Fruit fly (Drosophila melanogaster) whole organism, embryonic: ENCODE results near the gene Ror.
A peak's percentile ranks its signal among the peaks of the same experiment; 100 is the strongest.

Source experiments
- Asciz ChIP-seq: fragments of 200-800 bp; sonication (Bioruptor generic); optimal IDR thresholded peaks from 2 replicates; lab custom pipeline; 2017; ENCODE audit warnings: missing biosample characterization, mild to moderate bottlenecking, missing genetic modification characterization, missing genetic modification reagents
- CG10565 ChIP-seq: fragments of 200-800 bp; sonication (Bioruptor generic); optimal IDR thresholded peaks from 3 replicates; lab custom pipeline; 2016; ENCODE audit warnings: missing biosample characterization, mild to moderate bottlenecking, missing genetic modification characterization
- CG11695 ChIP-seq: fragments of 200-800 bp; sonication (Bioruptor generic); IDR thresholded peaks from 3 replicates; pipeline ENCODE4 v1.3.6; 2022; ENCODE audit warnings: missing biosample characterization, missing genetic modification characterization
- CG11696 ChIP-seq: fragments of 200-800 bp; sonication (Bioruptor generic); IDR thresholded peaks from 2 replicates; pipeline ENCODE4 v1.3.6; 2022; ENCODE audit warnings: missing biosample characterization, missing genetic modification characterization
- CG12744 ChIP-seq: fragments of 200-800 bp; sonication (Bioruptor generic); optimal IDR thresholded peaks from 2 replicates; lab custom pipeline; 2016; ENCODE audit warnings: missing biosample characterization, missing genetic modification characterization
- CG12769 ChIP-seq: fragments of 200-800 bp; sonication (Bioruptor generic); optimal IDR thresholded peaks from 2 replicates; lab custom pipeline; 2019; ENCODE audit warnings: missing biosample characterization, mild to moderate bottlenecking, missing genetic modification characterization, moderate library complexity
- CG13123 ChIP-seq: fragments of 200-800 bp; sonication (Bioruptor generic); optimal IDR thresholded peaks from 2 replicates; lab custom pipeline; 2016; ENCODE audit warnings: missing biosample characterization, missing genetic modification characterization
- CG1603 ChIP-seq: fragments of 200-800 bp; sonication (Bioruptor generic); optimal IDR thresholded peaks from 2 replicates; lab custom pipeline; 2019; ENCODE audit warnings: missing biosample characterization, mild to moderate bottlenecking, missing genetic modification characterization, moderate library complexity
- CG16815 ChIP-seq: fragments of 200-800 bp; sonication (Bioruptor generic); optimal IDR thresholded peaks from 3 replicates; lab custom pipeline; 2017; ENCODE audit warnings: missing biosample characterization, mild to moderate bottlenecking, missing genetic modification characterization
- CG6254 ChIP-seq: fragments of 200-800 bp; sonication (Bioruptor generic); optimal IDR thresholded peaks from 3 replicates; lab custom pipeline; 2017; ENCODE audit warnings: mild to moderate bottlenecking, missing biosample characterization, missing genetic modification reagents, missing genetic modification characterization
- CG6654 ChIP-seq: fragments of 200-800 bp; sonication (Bioruptor generic); optimal IDR thresholded peaks from 2 replicates; lab custom pipeline; 2017; ENCODE audit warnings: missing biosample characterization, mild to moderate bottlenecking, missing genetic modification characterization
- CG7556 ChIP-seq: fragments of 200-800 bp; sonication (Bioruptor generic); optimal IDR thresholded peaks from 2 replicates; lab custom pipeline; 2017; ENCODE audit warnings: missing biosample characterization, mild to moderate bottlenecking, missing genetic modification characterization
- CG7928 ChIP-seq: fragments of 200-800 bp; sonication (Bioruptor generic); optimal IDR thresholded peaks from 2 replicates; lab custom pipeline; 2017; ENCODE audit warnings: missing biosample characterization, mild to moderate bottlenecking, missing genetic modification characterization
- CG8359 ChIP-seq: fragments of 200-800 bp; sonication (Bioruptor generic); optimal IDR thresholded peaks from 2 replicates; lab custom pipeline; 2017; ENCODE audit warnings: missing biosample characterization, mild to moderate bottlenecking, missing genetic modification characterization, borderline replicate concordance
- CG8478 ChIP-seq: fragments of >200 bp; optimal IDR thresholded peaks from 2 replicates; lab custom pipeline; 2018
- CG9797 ChIP-seq: fragments of 200-800 bp; sonication (Bioruptor generic); optimal IDR thresholded peaks from 3 replicates; lab custom pipeline; 2018; ENCODE audit warnings: missing biosample characterization, mild to moderate bottlenecking, missing genetic modification characterization
- CHES-1-like ChIP-seq: fragments of 200-800 bp; sonication (Bioruptor generic); optimal IDR thresholded peaks from 2 replicates; lab custom pipeline; 2016; ENCODE audit warnings: missing biosample characterization, missing genetic modification characterization
- CTCF ChIP-seq: fragments of 200-800 bp; sonication (Bioruptor generic); optimal IDR thresholded peaks from 2 replicates; lab custom pipeline; 2017; ENCODE audit warnings: missing biosample characterization, mild to moderate bottlenecking, missing genetic modification characterization, moderate library complexity
- Dad ChIP-seq: fragments of 200-800 bp; sonication (Bioruptor generic); optimal IDR thresholded peaks from 3 replicates; lab custom pipeline; 2016; ENCODE audit warnings: missing biosample characterization, missing genetic modification characterization
- Dfd ChIP-seq, 2 experiments: fragments of >200 bp; optimal IDR thresholded peaks; 2 replicates each; lab custom pipeline; 2017; ENCODE audit warnings: missing biosample characterization in 2 of 2, missing genetic modification characterization in 2 of 2
- Dp ChIP-seq: fragments of 200-800 bp; sonication (Bioruptor generic); optimal IDR thresholded peaks from 2 replicates; lab custom pipeline; 2018; ENCODE audit warnings: missing biosample characterization, mild to moderate bottlenecking, missing genetic modification characterization, moderate library complexity
- E2f2 ChIP-seq: fragments of 200-800 bp; sonication (Bioruptor generic); IDR thresholded peaks from 2 replicates; pipeline ENCODE4 v1.3.6; 2022; ENCODE audit warnings: missing biosample characterization, missing genetic modification characterization
- Eip74EF ChIP-seq, 2 experiments: fragments of 200-800 bp in 1 of 2; fragments of >200 bp in 1 of 2; sonication (Bioruptor generic) in 1 of 2; optimal IDR thresholded peaks; 2 replicates each; lab custom pipeline; 2017 to 2019; ENCODE audit warnings: missing biosample characterization in 2 of 2, missing genetic modification characterization in 2 of 2, mild to moderate bottlenecking in 1 of 2, moderate library complexity in 1 of 2
- Ets65A ChIP-seq: fragments of 200-800 bp; sonication (Bioruptor generic); peaks from one replicate; lab custom pipeline; 2016; ENCODE audit warnings: missing biosample characterization, missing genetic modification characterization
- HmgZ ChIP-seq: fragments of 200-800 bp; sonication (Bioruptor generic); optimal IDR thresholded peaks from 2 replicates; lab custom pipeline; 2018; ENCODE audit warnings: missing biosample characterization, mild to moderate bottlenecking, missing genetic modification characterization
- Hmr ChIP-seq: fragments of 200-800 bp; sonication (Bioruptor generic); optimal IDR thresholded peaks from 3 replicates; lab custom pipeline; 2017; ENCODE audit warnings: mild to moderate bottlenecking, missing biosample characterization, missing genetic modification reagents, missing genetic modification characterization
- MBD-R2 ChIP-seq: fragments of 200-800 bp; sonication (Bioruptor generic); IDR thresholded peaks from 2 replicates; pipeline ENCODE4 v1.3.6; 2022; ENCODE audit warnings: missing biosample characterization, missing genetic modification characterization
- Max ChIP-seq: fragments of 200-800 bp; sonication (Bioruptor generic); optimal IDR thresholded peaks from 2 replicates; lab custom pipeline; 2016; ENCODE audit warnings: missing biosample characterization, mild to moderate bottlenecking, missing genetic modification characterization
- NC2β ChIP-seq: fragments of 200-800 bp; sonication (Bioruptor generic); optimal IDR thresholded peaks from 2 replicates; lab custom pipeline; 2016; ENCODE audit warnings: missing biosample characterization, missing genetic modification characterization
- Pdp1 ChIP-seq, 2 experiments: fragments of 200-800 bp; sonication (Bioruptor generic); optimal IDR thresholded peaks; 3 replicates each; lab custom pipeline; 2016; ENCODE audit warnings: missing biosample characterization in 2 of 2, missing genetic modification characterization in 2 of 2, mild to moderate bottlenecking in 1 of 2, moderate library complexity in 1 of 2
- al ChIP-seq: fragments of 200-800 bp; sonication (Bioruptor generic); IDR thresholded peaks from 2 replicates; pipeline ENCODE4 v1.3.6; 2022; ENCODE audit warnings: missing biosample characterization, missing genetic modification characterization
- amos ChIP-seq: fragments of 200-800 bp; sonication (Bioruptor generic); IDR thresholded peaks from 2 replicates; pipeline ENCODE4 v1.3.6; 2022; ENCODE audit warnings: missing biosample characterization, missing genetic modification characterization; ENCODE audit not compliant: partially characterized antibody
- ara ChIP-seq: fragments of 200-800 bp; sonication (Bioruptor generic); IDR thresholded peaks from 2 replicates; pipeline ENCODE4 v1.3.6; 2022; ENCODE audit warnings: missing biosample characterization, missing genetic modification characterization
- ato ChIP-seq: fragments of 200-800 bp; sonication (Bioruptor generic); IDR thresholded peaks from 2 replicates; pipeline ENCODE4 v1.3.6; 2022; ENCODE audit warnings: missing biosample characterization, missing genetic modification characterization; ENCODE audit not compliant: partially characterized antibody
- bowl ChIP-seq: fragments of 200-800 bp; sonication (Bioruptor generic); IDR thresholded peaks from 2 replicates; pipeline ENCODE4 v1.3.6; 2022; ENCODE audit warnings: missing biosample characterization, missing genetic modification characterization
- bsh ChIP-seq, 2 experiments: fragments of 200-800 bp; sonication (Bioruptor generic); optimal IDR thresholded peaks; 2 replicates each; lab custom pipeline; 2017 to 2018; ENCODE audit warnings: mild to moderate bottlenecking in 2 of 2, missing biosample characterization in 2 of 2, missing genetic modification characterization in 2 of 2, moderate library complexity in 1 of 2
- cg ChIP-seq: fragments of 200-800 bp; sonication (Bioruptor generic); optimal IDR thresholded peaks from 3 replicates; lab custom pipeline; 2019; ENCODE audit warnings: missing biosample characterization, mild to moderate bottlenecking, missing genetic modification characterization, moderate library complexity
- crol ChIP-seq: fragments of 200-800 bp; sonication (Bioruptor generic); IDR thresholded peaks from 2 replicates; pipeline ENCODE4 v1.3.6; 2022; ENCODE audit warnings: missing biosample characterization, missing genetic modification characterization
- dmrt11E ChIP-seq: fragments of 200-800 bp; sonication (Bioruptor generic); optimal IDR thresholded peaks from 3 replicates; lab custom pipeline; 2018; ENCODE audit warnings: missing biosample characterization, mild to moderate bottlenecking, missing genetic modification characterization, moderate library complexity
- her ChIP-seq: fragments of 200-800 bp; sonication (Bioruptor generic); optimal IDR thresholded peaks from 2 replicates; lab custom pipeline; 2016; ENCODE audit warnings: missing biosample characterization, missing genetic modification characterization
- lola ChIP-seq, 3 experiments: fragments of >200 bp in 2 of 3; fragments of 200-800 bp in 1 of 3; sonication (Bioruptor generic) in 1 of 3; optimal IDR thresholded peaks; 2 replicates each; lab custom pipeline; 2017 to 2019; ENCODE audit warnings: missing biosample characterization in 3 of 3, missing genetic modification characterization in 3 of 3, mild to moderate bottlenecking in 1 of 3, moderate library complexity in 1 of 3
- mirr ChIP-seq: fragments of 200-800 bp; sonication (Bioruptor generic); optimal IDR thresholded peaks from 3 replicates; lab custom pipeline; 2018; ENCODE audit warnings: missing biosample characterization, mild to moderate bottlenecking, missing genetic modification characterization
- nerfin-1 ChIP-seq: fragments of 200-800 bp; sonication (Bioruptor generic); optimal IDR thresholded peaks from 3 replicates; lab custom pipeline; 2019; ENCODE audit warnings: missing biosample characterization, mild to moderate bottlenecking, missing genetic modification characterization, moderate library complexity
- prd ChIP-seq, 3 experiments: fragments of >200 bp in 2 of 3; fragments of 200-800 bp in 1 of 3; sonication (Bioruptor generic) in 1 of 3; optimal IDR thresholded peaks in 2 of 3; IDR thresholded peaks in 1 of 3; 2 replicates in 2 of 3; 3 replicates in 1 of 3; pipeline versions ENCODE4 v1.3.6 to Lab custom; 2017 to 2022; ENCODE audit warnings: missing biosample characterization in 1 of 3, missing genetic modification characterization in 1 of 3
- pzg ChIP-seq: fragments of 200-800 bp; sonication (Bioruptor generic); optimal IDR thresholded peaks from 3 replicates; lab custom pipeline; 2018; ENCODE audit warnings: missing biosample characterization, mild to moderate bottlenecking, missing genetic modification characterization, moderate library complexity
- ranshi ChIP-seq: fragments of 200-800 bp; sonication (Bioruptor generic); IDR thresholded peaks from 2 replicates; pipeline ENCODE4 v1.3.6; 2022; ENCODE audit warnings: missing biosample characterization, missing genetic modification characterization
- slp2 ChIP-seq: fragments of 200-800 bp; sonication (Bioruptor generic); optimal IDR thresholded peaks from 2 replicates; lab custom pipeline; 2016; ENCODE audit warnings: missing biosample characterization, missing genetic modification characterization
- stwl ChIP-seq: fragments of 200-800 bp; sonication (Bioruptor generic); optimal IDR thresholded peaks from 3 replicates; lab custom pipeline; 2018; ENCODE audit warnings: missing biosample characterization, mild to moderate bottlenecking, missing genetic modification characterization, moderate library complexity
- tin ChIP-seq: fragments of 200-800 bp; sonication (Bioruptor generic); optimal IDR thresholded peaks from 3 replicates; lab custom pipeline; 2016; ENCODE audit warnings: missing biosample characterization, missing genetic modification characterization
- toy ChIP-seq: fragments of 200-800 bp; sonication (Bioruptor generic); IDR thresholded peaks from 2 replicates; pipeline ENCODE4 v1.3.6; 2022; ENCODE audit warnings: missing biosample characterization, missing genetic modification characterization
- z ChIP-seq: fragments of 200-800 bp; sonication (Bioruptor generic); IDR thresholded peaks from 3 replicates; pipeline ENCODE4 v1.3.6; 2022; ENCODE audit warnings: missing biosample characterization, missing genetic modification characterization

Gene Ror

DNA sequence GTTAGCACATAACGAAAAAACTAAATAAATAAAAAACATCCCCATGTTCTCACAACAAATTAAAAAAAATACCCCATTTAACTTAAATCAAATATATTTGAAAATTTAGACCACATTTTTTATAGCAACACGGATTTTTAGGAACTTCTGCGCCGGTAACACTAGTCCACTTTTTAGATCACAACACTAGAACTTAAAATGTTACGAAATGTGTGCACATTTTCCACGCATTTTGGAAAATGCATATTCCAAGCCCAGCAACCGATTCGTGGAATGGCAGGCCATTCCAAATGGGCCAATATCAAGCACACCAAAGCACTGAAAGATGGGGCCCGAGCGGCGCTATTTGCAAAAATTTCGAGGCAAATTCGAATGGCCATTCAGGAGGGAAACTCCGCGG, 17.0 kb downstream of the Ror start, which contains the start of gene CG4957 (continued):
- no peak for TF ChIP-seq crol (GFP tag; lab: Robert Waterston, UW)
- no peak for TF ChIP-seq NC2β (GFP tag; lab: Kevin White, UChicago)
- peak; percentile 30 for TF ChIP-seq CG9797 (GFP tag; lab: Kevin White, UChicago)
- TF ChIP-seq nerfin-1 (tag; lab: Kevin White, UChicago): peak; percentile 9
- peak in 1 of 2 experiments; percentile 78 for TF ChIP-seq Pdp1 (GFP tag; optimal IDR thresholded peaks at IDR 0.05; lab: Kevin White, UChicago)
- no peak for TF ChIP-seq slp2
- TF ChIP-seq toy (GFP tag; lab: Robert Waterston, UW): no peak
- no peak for TF ChIP-seq ara (GFP tag; lab: Robert Waterston, UW)
- TF ChIP-seq CG10565 (GFP tag; lab: Kevin White, UChicago): no peak
- no peak for TF ChIP-seq CG8478 (lab: Kevin White, UChicago)
- TF ChIP-seq E2f2 (GFP tag; lab: Robert Waterston, UW): peak; percentile 46
- TF ChIP-seq CTCF (GFP tag; lab: Kevin White, UChicago): no peak
- no peak for TF ChIP-seq CG12769 (tag; lab: Kevin White, UChicago)
- no peak for TF ChIP-seq lola (GFP tag; optimal IDR thresholded peaks at IDR 0.05; lab: Kevin White, UChicago)
- no peak for TF ChIP-seq Dad (GFP tag; lab: Kevin White, UChicago)
- no peak for TF ChIP-seq Asciz (GFP tag; lab: Kevin White, UChicago)
- TF ChIP-seq CG13123 (GFP tag; lab: Kevin White, UChicago): no peak
- TF ChIP-seq CG7928 (GFP tag; lab: Kevin White, UChicago): no peak
- TF ChIP-seq mirr: no peak
- peak; percentile 52 for TF ChIP-seq MBD-R2 (GFP tag; lab: Robert Waterston, UW)
- no peak for TF ChIP-seq Eip74EF (GFP tag; optimal IDR thresholded peaks at IDR 0.05; lab: Kevin White, UChicago)
- TF ChIP-seq CG11695 (GFP tag; lab: Robert Waterston, UW): no peak
- TF ChIP-seq pzg (GFP tag; lab: Kevin White, UChicago): peak; percentile 33
- TF ChIP-seq Dp (GFP tag; lab: Kevin White, UChicago): peak; percentile 18
- no peak for TF ChIP-seq CHES-1-like (GFP tag; lab: Kevin White, UChicago)
- TF ChIP-seq CG6654 (GFP tag; lab: Kevin White, UChicago): no peak
- no peak for TF ChIP-seq CG7556 (GFP tag; lab: Kevin White, UChicago)
- TF ChIP-seq ranshi (GFP tag; lab: Robert Waterston, UW): no peak
- no peak for TF ChIP-seq Dfd (GFP tag; optimal IDR thresholded peaks at IDR 0.05; lab: Kevin White, UChicago)
- TF ChIP-seq al (GFP tag; lab: Robert Waterston, UW): no peak
- no peak for TF ChIP-seq CG11696
- no peak for TF ChIP-seq Max (GFP tag; lab: Kevin White, UChicago)
- no peak for TF ChIP-seq HmgZ
- TF ChIP-seq amos (GFP tag; lab: Robert Waterston, UW): no peak
- TF ChIP-seq her (GFP tag; lab: Kevin White, UChicago): no peak
- no peak for TF ChIP-seq Hmr (GFP tag; lab: Kevin White, UChicago)
- TF ChIP-seq, all 482 proteins: peak for 14

DNA sequence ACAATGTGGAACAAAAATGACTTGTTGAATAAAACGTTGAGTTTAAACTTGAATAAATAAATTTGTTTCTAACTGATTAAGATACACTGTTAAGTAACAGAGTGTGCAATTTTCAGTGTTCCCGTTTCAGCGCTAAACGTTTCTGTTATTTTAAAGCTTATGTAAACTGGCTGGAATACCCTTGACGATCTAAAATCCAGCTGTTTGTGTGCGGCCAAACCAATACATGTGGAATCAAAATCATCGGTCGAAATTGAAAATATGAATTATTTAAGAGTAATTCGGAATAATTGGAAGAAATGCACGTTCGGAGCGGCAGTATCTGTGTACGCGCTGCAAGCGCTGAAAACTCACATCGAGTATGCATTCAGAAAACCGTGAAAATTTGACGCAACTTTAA, 18.2 kb downstream of the Ror start, which contains the start of gene Mulk:
Gene Mulk, plus strand, starts transcription at position 198 of the 400 bp plus-strand sequence.
- no peak for TF ChIP-seq CG6254 (GFP tag; lab: Kevin White, UChicago)
- no peak for TF ChIP-seq tin
- peak; percentile 95 for TF ChIP-seq CG1603
- no peak for TF ChIP-seq ato (GFP tag; lab: Robert Waterston, UW)
- peak; percentile 72 for TF ChIP-seq cg (GFP tag; lab: Kevin White, UChicago)
- TF ChIP-seq stwl (tag; lab: Kevin White, UChicago): peak; percentile 36
- no peak for TF ChIP-seq bsh (GFP tag; optimal IDR thresholded peaks at IDR 0.05; lab: Kevin White, UChicago)
- TF ChIP-seq CG8359 (GFP tag; lab: Kevin White, UChicago): no peak
- no peak for TF ChIP-seq CG12744
- TF ChIP-seq CG12769 (tag; lab: Kevin White, UChicago): no peak
- TF ChIP-seq bowl (GFP tag; lab: Robert Waterston, UW): no peak
- TF ChIP-seq dmrt11E (tag; lab: Kevin White, UChicago): no peak
- TF ChIP-seq prd (optimal IDR thresholded peaks at IDR 0.05; lab: Kevin White, UChicago): no peak
- TF ChIP-seq prd (GFP tag; IDR thresholded peaks at IDR 0.05; lab: Robert Waterston, UW): no peak
- no peak for TF ChIP-seq z (GFP tag; lab: Robert Waterston, UW)
- TF ChIP-seq pzg (GFP tag; lab: Kevin White, UChicago): peak; percentile 31
- TF ChIP-seq Ets65A (GFP tag; lab: Kevin White, UChicago): no peak
- TF ChIP-seq CG16815 (GFP tag; lab: Kevin White, UChicago): no peak
